Fruit fly (Drosophila melanogaster) whole organism, embryonic: ENCODE results near the gene CG9497.

Experiments used
- Ada2b ChIP-seq: fragments of 200-800 bp; sonication (Bioruptor generic); IDR thresholded peaks from 2 replicates; pipeline ENCODE4 v1.3.6; 2022; ENCODE audit warnings: missing biosample characterization, missing genetic modification characterization
- CG10462 ChIP-seq: fragments of 200-800 bp; sonication (Bioruptor generic); optimal IDR thresholded peaks from 2 replicates; lab custom pipeline; 2016; ENCODE audit warnings: missing biosample characterization, missing genetic modification characterization
- CG13424 ChIP-seq: fragments of 200-800 bp; sonication (Bioruptor generic); optimal IDR thresholded peaks from 2 replicates; lab custom pipeline; 2019; ENCODE audit warnings: missing biosample characterization, mild to moderate bottlenecking, missing genetic modification characterization, moderate library complexity
- CG14860 ChIP-seq: fragments of 200-800 bp; sonication (Bioruptor generic); IDR thresholded peaks from 3 replicates; pipeline ENCODE4 v1.3.6; 2022; ENCODE audit warnings: missing biosample characterization, missing genetic modification characterization; ENCODE audit not compliant: partially characterized antibody
- CG1529 ChIP-seq: fragments of 200-800 bp; sonication (Bioruptor generic); optimal IDR thresholded peaks from 3 replicates; lab custom pipeline; 2018; ENCODE audit warnings: missing biosample characterization, missing genetic modification characterization
- CG17328 ChIP-seq: fragments of 200-800 bp; sonication (Bioruptor generic); IDR thresholded peaks from 2 replicates; pipeline ENCODE4 v1.3.6; 2022; ENCODE audit warnings: missing biosample characterization, missing genetic modification characterization
- CG1832 ChIP-seq: fragments of 200-800 bp; sonication (Bioruptor generic); optimal IDR thresholded peaks from 2 replicates; lab custom pipeline; 2017; ENCODE audit warnings: missing biosample characterization, mild to moderate bottlenecking, missing genetic modification characterization, inconsistent platforms
- CG3726 ChIP-seq: fragments of 200-800 bp; sonication (Bioruptor generic); IDR thresholded peaks from 3 replicates; pipeline ENCODE4, ENCODE4 v1.3.6; 2022; ENCODE audit warnings: missing biosample characterization, missing genetic modification characterization
- CG4328 ChIP-seq: fragments of 200-800 bp; sonication (Bioruptor generic); optimal IDR thresholded peaks from 3 replicates; lab custom pipeline; 2017; ENCODE audit warnings: missing biosample characterization, missing genetic modification reagents, missing genetic modification characterization
- CG4360 ChIP-seq: fragments of 200-800 bp; sonication (Bioruptor generic); IDR thresholded peaks from 2 replicates; pipeline ENCODE4 v1.3.6; 2022; ENCODE audit warnings: missing biosample characterization, missing genetic modification characterization
- CG6854 ChIP-seq: fragments of 200-800 bp; sonication (Bioruptor generic); optimal IDR thresholded peaks from 3 replicates; lab custom pipeline; 2017; ENCODE audit warnings: missing biosample characterization, mild to moderate bottlenecking, missing genetic modification characterization
- CG9437 ChIP-seq: fragments of 200-800 bp; sonication (Bioruptor generic); optimal IDR thresholded peaks from 2 replicates; lab custom pipeline; 2018; ENCODE audit warnings: missing biosample characterization, mild to moderate bottlenecking, missing genetic modification characterization
- CG9727 ChIP-seq: fragments of 200-800 bp; sonication (Bioruptor generic); optimal IDR thresholded peaks from 3 replicates; lab custom pipeline; 2017; ENCODE audit warnings: missing biosample characterization, mild to moderate bottlenecking, missing genetic modification characterization
- CHES-1-like ChIP-seq: fragments of 200-800 bp; sonication (Bioruptor generic); optimal IDR thresholded peaks from 2 replicates; lab custom pipeline; 2016; ENCODE audit warnings: missing biosample characterization, missing genetic modification characterization
- Dfd ChIP-seq, 2 experiments: fragments of >200 bp; optimal IDR thresholded peaks; 2 replicates each; lab custom pipeline; 2017; ENCODE audit warnings: missing biosample characterization in 2 of 2, missing genetic modification characterization in 2 of 2
- Drgx ChIP-seq: fragments of 200-800 bp; sonication (Bioruptor generic); IDR thresholded peaks from 2 replicates; pipeline ENCODE4 v1.3.6; 2022; ENCODE audit warnings: missing biosample characterization, missing genetic modification characterization
- Gug ChIP-seq: fragments of 200-800 bp; sonication (Bioruptor generic); IDR thresholded peaks from 4 replicates; pipeline ENCODE4 v1.3.6; 2022; ENCODE audit warnings: missing biosample characterization, missing genetic modification characterization
- HLH54F ChIP-seq: fragments of 200-800 bp; sonication (Bioruptor generic); optimal IDR thresholded peaks from 3 replicates; lab custom pipeline; 2016; ENCODE audit warnings: missing biosample characterization, missing genetic modification characterization
- Hey ChIP-seq: fragments of 200-800 bp; sonication (Bioruptor generic); optimal IDR thresholded peaks from 3 replicates; lab custom pipeline; 2018; ENCODE audit warnings: missing biosample characterization, mild to moderate bottlenecking, missing genetic modification characterization
- Max ChIP-seq: fragments of 200-800 bp; sonication (Bioruptor generic); optimal IDR thresholded peaks from 2 replicates; lab custom pipeline; 2016; ENCODE audit warnings: missing biosample characterization, mild to moderate bottlenecking, missing genetic modification characterization
- Six4 ChIP-seq: fragments of 200-800 bp; sonication (Bioruptor generic); optimal IDR thresholded peaks from 2 replicates; lab custom pipeline; 2016; ENCODE audit warnings: missing biosample characterization, missing genetic modification characterization
- amos ChIP-seq: fragments of 200-800 bp; sonication (Bioruptor generic); IDR thresholded peaks from 2 replicates; pipeline ENCODE4 v1.3.6; 2022; ENCODE audit warnings: missing biosample characterization, missing genetic modification characterization; ENCODE audit not compliant: partially characterized antibody
- ara ChIP-seq: fragments of 200-800 bp; sonication (Bioruptor generic); IDR thresholded peaks from 2 replicates; pipeline ENCODE4 v1.3.6; 2022; ENCODE audit warnings: missing biosample characterization, missing genetic modification characterization
- ase ChIP-seq: fragments of 200-800 bp; sonication (Bioruptor generic); IDR thresholded peaks from 3 replicates; pipeline ENCODE4 v1.3.6; 2022; ENCODE audit warnings: missing biosample characterization, missing genetic modification characterization
- az2 ChIP-seq: fragments of 200-800 bp; sonication (Bioruptor generic); optimal IDR thresholded peaks from 3 replicates; lab custom pipeline; 2016; ENCODE audit warnings: missing biosample characterization, missing genetic modification characterization
- cg ChIP-seq: fragments of 200-800 bp; sonication (Bioruptor generic); optimal IDR thresholded peaks from 3 replicates; lab custom pipeline; 2019; ENCODE audit warnings: missing biosample characterization, mild to moderate bottlenecking, missing genetic modification characterization, moderate library complexity
- chif ChIP-seq, 2 experiments: fragments of 200-800 bp; sonication (Bioruptor generic); optimal IDR thresholded peaks; 3 replicates each; lab custom pipeline; 2016; ENCODE audit warnings: missing biosample characterization in 2 of 2, missing genetic modification characterization in 2 of 2
- chinmo ChIP-seq: fragments of 200-800 bp; sonication (Bioruptor generic); IDR thresholded peaks from 4 replicates; pipeline ENCODE4 v1.3.6; 2022; ENCODE audit warnings: missing biosample characterization, missing genetic modification characterization; ENCODE audit not compliant: partially characterized antibody
- crp ChIP-seq, 2 experiments: fragments of 200-800 bp; sonication (Bioruptor generic); optimal IDR thresholded peaks; 2 replicates in 1 of 2; 3 replicates in 1 of 2; lab custom pipeline; 2017; ENCODE audit warnings: missing biosample characterization in 2 of 2, missing genetic modification characterization in 2 of 2, mild to moderate bottlenecking in 1 of 2, moderate library complexity in 1 of 2
- esg ChIP-seq: fragments of 200-800 bp; sonication (Bioruptor generic); conservative IDR thresholded peaks from 2 replicates; pipeline ENCODE4 v1.3.6; 2022; ENCODE audit warnings: missing biosample characterization, missing genetic modification characterization
- gem ChIP-seq: fragments of 200-800 bp; sonication (Bioruptor generic); optimal IDR thresholded peaks from 2 replicates; lab custom pipeline; 2019; ENCODE audit warnings: missing biosample characterization, mild to moderate bottlenecking, missing genetic modification characterization, moderate library complexity
- gro ChIP-seq: fragments of 200-800 bp; sonication (Bioruptor generic); optimal IDR thresholded peaks from 2 replicates; lab custom pipeline; 2016; ENCODE audit warnings: missing biosample characterization, missing genetic modification characterization
- her ChIP-seq: fragments of 200-800 bp; sonication (Bioruptor generic); optimal IDR thresholded peaks from 2 replicates; lab custom pipeline; 2016; ENCODE audit warnings: missing biosample characterization, missing genetic modification characterization
- ind ChIP-seq: fragments of 200-800 bp; sonication (Bioruptor generic); optimal IDR thresholded peaks from 3 replicates; lab custom pipeline; 2016; ENCODE audit warnings: missing biosample characterization, missing genetic modification characterization
- jing ChIP-seq: fragments of 200-800 bp; sonication (Bioruptor generic); optimal IDR thresholded peaks from 2 replicates; lab custom pipeline; 2018; ENCODE audit warnings: missing biosample characterization, mild to moderate bottlenecking, missing genetic modification characterization
- kay ChIP-seq: fragments of 200-800 bp; sonication (Bioruptor generic); optimal IDR thresholded peaks from 2 replicates; lab custom pipeline; 2016; ENCODE audit warnings: missing biosample characterization, missing genetic modification characterization
- lab ChIP-seq: fragments of 200-800 bp; sonication (Bioruptor generic); optimal IDR thresholded peaks from 3 replicates; lab custom pipeline; 2017; ENCODE audit warnings: missing biosample characterization, missing genetic modification characterization, mild to moderate bottlenecking, moderate library complexity, missing genetic modification reagents
- mam ChIP-seq: fragments of 200-800 bp; sonication (Bioruptor generic); optimal IDR thresholded peaks from 3 replicates; lab custom pipeline; 2016; ENCODE audit warnings: missing biosample characterization, missing genetic modification characterization
- oc ChIP-seq: fragments of 200-800 bp; sonication (Bioruptor generic); optimal IDR thresholded peaks from 2 replicates; lab custom pipeline; 2018; ENCODE audit warnings: missing biosample characterization, mild to moderate bottlenecking, missing genetic modification characterization, moderate library complexity
- prd ChIP-seq, 3 experiments: fragments of >200 bp in 2 of 3; fragments of 200-800 bp in 1 of 3; sonication (Bioruptor generic) in 1 of 3; optimal IDR thresholded peaks in 2 of 3; IDR thresholded peaks in 1 of 3; 2 replicates in 2 of 3; 3 replicates in 1 of 3; pipeline versions ENCODE4 v1.3.6 to Lab custom; 2017 to 2022; ENCODE audit warnings: missing biosample characterization in 1 of 3, missing genetic modification characterization in 1 of 3
- ro ChIP-seq: fragments of 200-800 bp; sonication (Bioruptor generic); IDR thresholded peaks from 2 replicates; pipeline ENCODE4 v1.3.6; 2022; ENCODE audit warnings: missing biosample characterization, missing genetic modification characterization
- scrt ChIP-seq: fragments of 200-800 bp; sonication (Bioruptor generic); optimal IDR thresholded peaks from 2 replicates; lab custom pipeline; 2018; ENCODE audit warnings: missing biosample characterization, mild to moderate bottlenecking, missing genetic modification characterization, moderate library complexity
- tll ChIP-seq, 2 experiments: fragments of 200-800 bp in 1 of 2; fragments of >200 bp in 1 of 2; sonication (Bioruptor generic) in 1 of 2; optimal IDR thresholded peaks; 2 replicates each; lab custom pipeline; 2017 to 2019; ENCODE audit warnings: missing biosample characterization in 2 of 2, missing genetic modification characterization in 2 of 2, mild to moderate bottlenecking in 1 of 2, moderate library complexity in 1 of 2
- trem ChIP-seq: fragments of 200-800 bp; optimal IDR thresholded peaks from 3 replicates; lab custom pipeline; 2019; ENCODE audit warnings: missing biosample characterization, mild to moderate bottlenecking, missing genetic modification characterization, moderate library complexity
- zfh1 ChIP-seq: fragments of 200-800 bp; sonication (Bioruptor generic); IDR thresholded peaks from 3 replicates; pipeline ENCODE4 v1.3.6; 2022; ENCODE audit warnings: missing biosample characterization, missing genetic modification characterization
- zfh2 ChIP-seq: fragments of 200-800 bp; sonication (Bioruptor generic); optimal IDR thresholded peaks from 2 replicates; lab custom pipeline; 2016; ENCODE audit warnings: missing biosample characterization, missing genetic modification characterization

Gene CG9497

dm6 chr2L:6339010-6339897 lies 9.0 kb downstream of the CG9497 start (continued):
- TF ChIP-seq lab (GFP tag; lab: Kevin White, UChicago) (peak; percentile 49), CG4328 (GFP tag; lab: Kevin White, UChicago) (no peak), amos (0 out of 2 replicates have a peak, but pooled peaks have one; percentile 13), Ada2b (peak; percentile 25; the same call in 1 of the 2 replicates), mam (GFP tag; lab: Kevin White, UChicago) (peak; percentile 57), CG17328 (peak; percentile 17; the same call in 1 of the 2 replicates), esg (GFP tag; lab: Robert Waterston, UW) (no peak), CG6854 (GFP tag; lab: Kevin White, UChicago) (no peak), ro (GFP tag; lab: Robert Waterston, UW) (no peak), az2 (GFP tag; lab: Kevin White, UChicago) (peak; percentile 33), trem (tag; lab: Kevin White, UChicago) (no peak), scrt (GFP tag; lab: Kevin White, UChicago) (peak; percentile 79), Hey (tag; lab: Kevin White, UChicago) (no peak), CG14860 (GFP tag; lab: Robert Waterston, UW) (no peak), prd (optimal IDR thresholded peaks at IDR 0.05; lab: Kevin White, UChicago) (no peak), prd (GFP tag; IDR thresholded peaks at IDR 0.05; lab: Robert Waterston, UW) (peak; percentile 33; the same call in 1 of the 3 replicates), ara (GFP tag; lab: Robert Waterston, UW) (0 out of 2 replicates have a peak, but pooled peaks have one; percentile 15), ind (GFP tag; lab: Kevin White, UChicago) (peak; percentile 40), CG9727 (peak; percentile 38), Gug (GFP tag; lab: Robert Waterston, UW) (peak; percentile 28; the same call in 1 of the 4 replicates), cg (GFP tag; lab: Kevin White, UChicago) (peak; percentile 90), CG13424 (tag; lab: Kevin White, UChicago) (peak; percentile 63), oc (tag; lab: Kevin White, UChicago) (peak; percentile 60), chinmo (GFP tag; lab: Robert Waterston, UW) (peak; percentile 93), her (GFP tag; lab: Kevin White, UChicago) (peak; percentile 53), CG9437 (GFP tag; lab: Kevin White, UChicago) (peak; percentile 45), CG1832 (peak; percentile 96), Max (GFP tag; lab: Kevin White, UChicago) (no peak), Dfd (GFP tag; optimal IDR thresholded peaks at IDR 0.05; lab: Kevin White, UChicago) (no peak), HLH54F (peak; percentile 50), zfh2 (GFP tag; lab: Kevin White, UChicago) (peak; percentile 53), gem (peak; percentile 73), chif (GFP tag; optimal IDR thresholded peaks at IDR 0.05; lab: Kevin White, UChicago) (peak in 1 of 2 experiments; percentile 63), crp (GFP tag; optimal IDR thresholded peaks at IDR 0.05; lab: Kevin White, UChicago) (peak in 1 of 2 experiments; percentile 44), CG3726 (GFP tag; lab: Robert Waterston, UW) (no peak), tll (GFP tag; optimal IDR thresholded peaks at IDR 0.05; lab: Kevin White, UChicago) (peak in 1 of 2 experiments; percentile 14), Drgx (GFP tag; lab: Robert Waterston, UW) (no peak), CHES-1-like (peak; percentile 35), kay (GFP tag; lab: Kevin White, UChicago) (no peak), CG10462 (peak; percentile 26), jing (GFP tag; lab: Kevin White, UChicago) (no peak), zfh1 (GFP tag; lab: Robert Waterston, UW) (0 out of 3 replicates have a peak, but pooled peaks have one; percentile 34), Six4 (GFP tag; lab: Kevin White, UChicago) (peak; percentile 23), ase (GFP tag; lab: Robert Waterston, UW) (peak; percentile 55; the same call in 1 of the 3 replicates), CG1529 (GFP tag; lab: Kevin White, UChicago) (peak; percentile 7), CG4360 (no peak), gro (GFP tag; lab: Kevin White, UChicago) (peak; percentile 37)
